Worm (Caenorhabditis elegans): ENCODE data around the gene C05G5.7.
A peak's percentile ranks its signal among the peaks of the same experiment; 100 is the strongest.

The C05G5.7 gene

ce11 chrX:14791195-14791739 lies 47.7 kb upstream of the C05G5.7 start:
- peak; percentile 81 for TF ChIP-seq ama-1 (optimal IDR thresholded peaks at IDR 0.05)
- TF ChIP-seq ama-1 (GFP tag; optimal IDR thresholded peaks at IDR 0.05): no peak
- peak; percentile 44; the same call in 1 of the 2 replicates for TF ChIP-seq zfh-2 (GFP tag; conservative IDR thresholded peaks at IDR 0.05)
- TF ChIP-seq lsl-1 (GFP tag; optimal IDR thresholded peaks at IDR 0.05): no peak
- peak; percentile 44 for TF ChIP-seq nhr-27 (tag; optimal IDR thresholded peaks at IDR 0.05)
- TF ChIP-seq egrh-3 (GFP tag; IDR thresholded peaks at IDR 0.05): no peak

- TF ChIP-seq efl-1 (GFP tag; optimal IDR thresholded peaks at IDR 0.05) (no peak), F22D6.2 (tag; optimal IDR thresholded peaks at IDR 0.05) (peak; percentile 51), Y79H2A.3 (GFP tag; conservative IDR thresholded peaks at IDR 0.05) (no peak), mel-28 (tag; optimal IDR thresholded peaks at IDR 0.05; ENCODE audit: borderline replicate concordance) (no peak), B0019.2 (GFP tag; conservative IDR thresholded peaks at IDR 0.05) (no peak), atf-7 (tag; optimal IDR thresholded peaks at IDR 0.05) (peak; percentile 94), ama-1 (optimal IDR thresholded peaks at IDR 0.05) (no peak), ama-1 (GFP tag; optimal IDR thresholded peaks at IDR 0.05) (no peak), pbrm-1 (GFP tag; IDR thresholded peaks at IDR 0.05) (no peak), mxl-1 (tag; optimal IDR thresholded peaks at IDR 0.05) (no peak), ztf-22 (GFP tag; optimal IDR thresholded peaks at IDR 0.05) (no peak), nfyb-1 (GFP tag; IDR thresholded peaks at IDR 0.05) (no peak; the same call in 1 of the 2 replicates), tbp1 (GFP tag; optimal IDR thresholded peaks at IDR 0.05) (peak; percentile 42), ceh-91 (GFP tag; IDR thresholded peaks at IDR 0.05) (no peak), hrde-1 (tag; optimal IDR thresholded peaks at IDR 0.05; ENCODE audit: borderline replicate concordance) (no peak), F37B4.10 (GFP tag; IDR thresholded peaks at IDR 0.05) (0 out of 2 replicates have a peak, but pooled peaks have one; percentile 66), egl-18 (GFP tag; IDR thresholded peaks at IDR 0.05) (no peak), xnd-1 (tag; optimal IDR thresholded peaks at IDR 0.05) (no peak), Y53G8AR.9 (GFP tag; conservative IDR thresholded peaks at IDR 0.05) (no peak), hsf-1 (GFP tag; IDR thresholded peaks at IDR 0.05) (no peak), him-1 (tag; optimal IDR thresholded peaks at IDR 0.05) (no peak), madf-8 (GFP tag; conservative IDR thresholded peaks at IDR 0.05) (no peak), cebp-2 (GFP tag; IDR thresholded peaks at IDR 0.05) (no peak), aptf-2 (GFP tag; conservative IDR thresholded peaks at IDR 0.05) (no peak), T26A5.8 (tag; optimal IDR thresholded peaks at IDR 0.05) (no peak), gei-17 (GFP tag; optimal IDR thresholded peaks at IDR 0.05) (peak; percentile 18), mes-4 (tag; optimal IDR thresholded peaks at IDR 0.05) (no peak), dox-1 (GFP tag; IDR thresholded peaks at IDR 0.05) (0 out of 2 replicates have a peak, but pooled peaks have one; percentile 36), lin-26 (GFP tag; IDR thresholded peaks at IDR 0.05) (0 out of 2 replicates have a peak, but pooled peaks have one; percentile 21), egrh-3 (GFP tag; IDR thresholded peaks at IDR 0.05) (0 out of 2 replicates have a peak, but pooled peaks have one; percentile 19), B0035.1 (tag; optimal IDR thresholded peaks at IDR 0.05) (no peak), bed-1 (GFP tag; IDR thresholded peaks at IDR 0.05) (no peak), F49E8.2 (tag; optimal IDR thresholded peaks at IDR 0.05; ENCODE audit: insufficient read depth) (no peak), somi-1 (GFP tag; optimal IDR thresholded peaks at IDR 0.05) (peak; percentile 59), sea-2 (GFP tag; IDR thresholded peaks at IDR 0.05) (no peak), unc-62 (GFP tag; optimal IDR thresholded peaks at IDR 0.05) (peak; percentile 84), egl-44 (GFP tag; IDR thresholded peaks at IDR 0.05) (peak; percentile 74; the same call in 1 of the 2 replicates), snpc-1.3 (tag; optimal IDR thresholded peaks at IDR 0.05; ENCODE audit: insufficient read depth) (no peak), zim-3 (tag; optimal IDR thresholded peaks at IDR 0.05) (no peak), let-607 (tag; optimal IDR thresholded peaks at IDR 0.05) (peak; percentile 61 to 90), lin-40 (tag; optimal IDR thresholded peaks at IDR 0.05) (peak; percentile 72)
Observed at ce11 chrX:14790320-14791048, 46.9 kb upstream of the C05G5.7 start, which contains the start of gene tatn-1. tatn-1 (plus strand) TSS chrX:14791008.

Measured in whole organism, young adult.